Worm (Caenorhabditis elegans) whole organism, mixed stage, embryonic: Measurements from ENCODE around the gene mnk-1.

Experiments
- M03D4.4 ChIP-seq: sonication (generic microtip); optimal IDR thresholded peaks from 2 replicates; lab custom pipeline; 2017; ENCODE audit warnings: mild to moderate bottlenecking, missing genetic modification characterization, missing compliant biosample characterization
- elt-1 ChIP-seq: sonication (generic microtip); optimal IDR thresholded peaks from 2 replicates; lab custom pipeline; 2017; ENCODE audit warnings: missing genetic modification characterization, mild to moderate bottlenecking, missing compliant biosample characterization, antibody characterized with exemption, moderate library complexity, borderline replicate concordance; ENCODE audit not compliant: insufficient read depth
- lin-13 ChIP-seq: fragments of 150-350 bp; optimal IDR thresholded peaks from 2 replicates; lab custom pipeline; 2014; ENCODE audit warnings: missing biosample characterization, missing genetic modification characterization
- snpc-4 ChIP-seq: fragments of 150-350 bp; optimal IDR thresholded peaks from 2 replicates; lab custom pipeline; 2014; ENCODE audit warnings: missing biosample characterization, missing genetic modification characterization
- unc-39 ChIP-seq: fragments of 150-350 bp; optimal IDR thresholded peaks from 2 replicates; lab custom pipeline; 2014; ENCODE audit warnings: missing biosample characterization, missing genetic modification characterization
- ztf-11 ChIP-seq: fragments of 150-350 bp; optimal IDR thresholded peaks from 2 replicates; lab custom pipeline; 2014; ENCODE audit warnings: missing biosample characterization, missing genetic modification characterization

- TF ChIP-seq elt-1 (tag; lab: Kevin White, UChicago) (no peak), unc-39 (tag; lab: Kevin White, UChicago) (no peak), M03D4.4 (tag; lab: Kevin White, UChicago) (no peak), lin-13 (tag; lab: Kevin White, UChicago) (no peak), snpc-4 (no peak), ztf-11 (tag; lab: Kevin White, UChicago) (no peak)
Observed at ce11 chrII:10530907-10531306, 23.9 kb downstream of the mnk-1 start.
